Worm (Caenorhabditis elegans) whole organism, late embryonic: ENCODE data around the gene C10B5.1.

Experiments
- ama-1 ChIP-seq: fragments of 150-350 bp; optimal IDR thresholded peaks from 2 replicates; lab custom pipeline; 2014
- ceh-24 ChIP-seq: sonication (generic microtip); optimal IDR thresholded peaks from 2 replicates; lab custom pipeline; 2016; ENCODE audit warnings: mild to moderate bottlenecking, missing genetic modification characterization, missing compliant biosample characterization
- ceh-48 ChIP-seq: sonication (generic microtip); optimal IDR thresholded peaks from 2 replicates; lab custom pipeline; 2016; ENCODE audit warnings: missing genetic modification characterization, inconsistent platforms, missing compliant biosample characterization
- elt-2 ChIP-seq: sonication (generic microtip); optimal IDR thresholded peaks from 2 replicates; lab custom pipeline; 2016; ENCODE audit warnings: missing genetic modification reagents, missing genetic modification characterization, missing compliant biosample characterization
- lin-11 ChIP-seq: fragments of 200-800 bp; sonication (Bioruptor generic); optimal IDR thresholded peaks from 2 replicates; lab custom pipeline; 2018; ENCODE audit warnings: mild to moderate bottlenecking, missing genetic modification characterization, missing compliant biosample characterization
- nfya-1 ChIP-seq: sonication (generic microtip); optimal IDR thresholded peaks from 2 replicates; lab custom pipeline; 2017; ENCODE audit warnings: missing genetic modification characterization, mild to moderate bottlenecking, missing compliant biosample characterization, antibody characterized with exemption, moderate library complexity
- nhr-11 ChIP-seq: fragments of 150-350 bp; optimal IDR thresholded peaks from 2 replicates; lab custom pipeline; 2014; ENCODE audit warnings: missing biosample characterization, missing genetic modification characterization
- pax-1 ChIP-seq: fragments of 150-350 bp; optimal IDR thresholded peaks from 2 replicates; lab custom pipeline; 2014; ENCODE audit warnings: missing biosample characterization, missing genetic modification characterization
- syd-9 ChIP-seq: sonication (generic microtip); optimal IDR thresholded peaks from 2 replicates; lab custom pipeline; 2016; ENCODE audit warnings: mild to moderate bottlenecking, missing genetic modification characterization, moderate library complexity, missing compliant biosample characterization

DNA sequence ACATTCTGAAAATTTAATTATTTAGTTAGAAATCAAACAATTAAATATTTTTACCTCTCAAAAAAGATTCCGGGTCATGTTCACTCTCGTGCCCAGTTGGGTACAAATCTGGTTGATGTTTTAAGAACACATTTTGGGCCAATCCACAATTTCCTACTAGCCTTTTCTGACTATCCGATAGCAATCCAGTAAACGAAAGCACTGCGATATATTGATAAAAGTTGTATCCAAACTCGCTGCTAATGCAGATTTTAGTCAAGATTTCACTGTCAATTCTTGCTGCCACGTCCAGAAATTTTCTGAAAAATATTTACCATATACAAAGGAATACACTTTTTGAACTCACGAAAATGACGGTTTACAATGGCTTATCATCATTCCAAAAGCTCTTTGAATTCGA, 11.9 kb upstream of the C10B5.1 start:
- TF ChIP-seq lin-11 (no peak), nhr-11 (tag; lab: Kevin White, UChicago) (no peak), pax-1 (tag; lab: Kevin White, UChicago) (no peak), nfya-1 (no peak), ceh-24 (tag; lab: Kevin White, UChicago) (no peak), elt-2 (tag; lab: Kevin White, UChicago) (no peak), syd-9 (tag; lab: Kevin White, UChicago) (no peak), ceh-48 (tag; lab: Kevin White, UChicago) (no peak), ama-1 (lab: Kevin White, UChicago) (no peak)
